Fruit fly (Drosophila melanogaster) whole organism, embryonic: Measurements from ENCODE around the gene Gr98b.

Source experiments
- ATbp ChIP-seq: fragments of 200-800 bp; sonication (Bioruptor generic); optimal IDR thresholded peaks from 2 replicates; lab custom pipeline; 2017; ENCODE audit warnings: missing biosample characterization, mild to moderate bottlenecking, missing genetic modification characterization, missing genetic modification reagents
- CG10274 ChIP-seq: fragments of 200-800 bp; sonication (Bioruptor generic); optimal IDR thresholded peaks from 3 replicates; lab custom pipeline; 2017; ENCODE audit warnings: missing biosample characterization, mild to moderate bottlenecking, missing genetic modification characterization
- CG10565 ChIP-seq: fragments of 200-800 bp; sonication (Bioruptor generic); optimal IDR thresholded peaks from 3 replicates; lab custom pipeline; 2016; ENCODE audit warnings: missing biosample characterization, mild to moderate bottlenecking, missing genetic modification characterization
- CG13123 ChIP-seq: fragments of 200-800 bp; sonication (Bioruptor generic); optimal IDR thresholded peaks from 2 replicates; lab custom pipeline; 2016; ENCODE audit warnings: missing biosample characterization, missing genetic modification characterization
- CG1603 ChIP-seq: fragments of 200-800 bp; sonication (Bioruptor generic); optimal IDR thresholded peaks from 2 replicates; lab custom pipeline; 2019; ENCODE audit warnings: missing biosample characterization, mild to moderate bottlenecking, missing genetic modification characterization, moderate library complexity
- CG17186 ChIP-seq: fragments of 200-800 bp; sonication (Bioruptor generic); optimal IDR thresholded peaks from 3 replicates; lab custom pipeline; 2017; ENCODE audit warnings: missing biosample characterization, missing genetic modification reagents, missing genetic modification characterization
- CG2678 ChIP-seq: fragments of 200-800 bp; sonication (Bioruptor generic); optimal IDR thresholded peaks from 3 replicates; lab custom pipeline; 2019; ENCODE audit warnings: missing biosample characterization, mild to moderate bottlenecking, missing genetic modification characterization, moderate library complexity
- CG30431 ChIP-seq: fragments of 200-800 bp; sonication (Bioruptor generic); optimal IDR thresholded peaks from 2 replicates; lab custom pipeline; 2017; ENCODE audit warnings: missing biosample characterization, missing genetic modification characterization
- CG3065 ChIP-seq: fragments of 200-800 bp; sonication (Bioruptor generic); optimal IDR thresholded peaks from 2 replicates; lab custom pipeline; 2016; ENCODE audit warnings: missing biosample characterization, missing genetic modification characterization
- CG32772 ChIP-seq: fragments of 200-800 bp; sonication (Bioruptor generic); IDR thresholded peaks from 2 replicates; pipeline ENCODE4 v1.3.6; 2022; ENCODE audit warnings: missing biosample characterization, missing genetic modification characterization
- CG33557 ChIP-seq: fragments of 200-800 bp; sonication (Bioruptor generic); optimal IDR thresholded peaks from 2 replicates; lab custom pipeline; 2019; ENCODE audit warnings: missing biosample characterization, mild to moderate bottlenecking, missing genetic modification characterization, moderate library complexity
- CG4360 ChIP-seq: fragments of 200-800 bp; sonication (Bioruptor generic); IDR thresholded peaks from 2 replicates; pipeline ENCODE4 v1.3.6; 2022; ENCODE audit warnings: missing biosample characterization, missing genetic modification characterization
- CG6854 ChIP-seq: fragments of 200-800 bp; sonication (Bioruptor generic); optimal IDR thresholded peaks from 3 replicates; lab custom pipeline; 2017; ENCODE audit warnings: missing biosample characterization, mild to moderate bottlenecking, missing genetic modification characterization
- CG8478 ChIP-seq: fragments of >200 bp; optimal IDR thresholded peaks from 2 replicates; lab custom pipeline; 2018
- CG9727 ChIP-seq: fragments of 200-800 bp; sonication (Bioruptor generic); optimal IDR thresholded peaks from 3 replicates; lab custom pipeline; 2017; ENCODE audit warnings: missing biosample characterization, mild to moderate bottlenecking, missing genetic modification characterization
- CG9876 ChIP-seq: fragments of 200-800 bp; sonication (Bioruptor generic); optimal IDR thresholded peaks from 2 replicates; lab custom pipeline; 2016; ENCODE audit warnings: missing biosample characterization, missing genetic modification characterization
- Chrac-16 ChIP-seq: fragments of 200-800 bp; sonication (Bioruptor generic); optimal IDR thresholded peaks from 3 replicates; lab custom pipeline; 2016; ENCODE audit warnings: missing biosample characterization, missing genetic modification characterization
- D19A ChIP-seq: fragments of 200-800 bp; optimal IDR thresholded peaks from 3 replicates; lab custom pipeline; 2019; ENCODE audit warnings: missing biosample characterization, mild to moderate bottlenecking, missing genetic modification characterization, moderate library complexity
- Dad ChIP-seq: fragments of 200-800 bp; sonication (Bioruptor generic); optimal IDR thresholded peaks from 3 replicates; lab custom pipeline; 2016; ENCODE audit warnings: missing biosample characterization, missing genetic modification characterization
- Dfd ChIP-seq, 2 experiments: fragments of >200 bp; optimal IDR thresholded peaks; 2 replicates each; lab custom pipeline; 2017; ENCODE audit warnings: missing biosample characterization in 2 of 2, missing genetic modification characterization in 2 of 2
- GATAe ChIP-seq: fragments of 200-800 bp; sonication (Bioruptor generic); conservative IDR thresholded peaks from 2 replicates; pipeline ENCODE4 v1.3.6; 2022; ENCODE audit warnings: missing biosample characterization, missing genetic modification characterization
- HLH4C ChIP-seq: fragments of 200-800 bp; sonication (Bioruptor generic); IDR thresholded peaks from 3 replicates; pipeline ENCODE4 v1.3.6; 2022; ENCODE audit warnings: missing biosample characterization, missing genetic modification characterization; ENCODE audit not compliant: partially characterized antibody
- HLH54F ChIP-seq: fragments of 200-800 bp; sonication (Bioruptor generic); optimal IDR thresholded peaks from 3 replicates; lab custom pipeline; 2016; ENCODE audit warnings: missing biosample characterization, missing genetic modification characterization
- HmgD ChIP-seq: fragments of 200-800 bp; sonication (Bioruptor generic); optimal IDR thresholded peaks from 3 replicates; lab custom pipeline; 2016; ENCODE audit warnings: missing biosample characterization, missing genetic modification characterization
- Hr39 ChIP-seq: fragments of >200 bp; optimal IDR thresholded peaks from 2 replicates; lab custom pipeline; 2017
- Jarid2 ChIP-seq: fragments of 200-800 bp; sonication (Bioruptor generic); optimal IDR thresholded peaks from 3 replicates; lab custom pipeline; 2017; ENCODE audit warnings: mild to moderate bottlenecking, missing biosample characterization, missing genetic modification reagents, missing genetic modification characterization
- Max ChIP-seq: fragments of 200-800 bp; sonication (Bioruptor generic); optimal IDR thresholded peaks from 2 replicates; lab custom pipeline; 2016; ENCODE audit warnings: missing biosample characterization, mild to moderate bottlenecking, missing genetic modification characterization
- Meics ChIP-seq: fragments of 200-800 bp; sonication (Bioruptor generic); optimal IDR thresholded peaks from 2 replicates; lab custom pipeline; 2017; ENCODE audit warnings: missing biosample characterization, mild to moderate bottlenecking, missing genetic modification characterization
- NC2β ChIP-seq: fragments of 200-800 bp; sonication (Bioruptor generic); optimal IDR thresholded peaks from 2 replicates; lab custom pipeline; 2016; ENCODE audit warnings: missing biosample characterization, missing genetic modification characterization
- Oli ChIP-seq: fragments of 200-800 bp; sonication (Bioruptor generic); optimal IDR thresholded peaks from 2 replicates; lab custom pipeline; 2018; ENCODE audit warnings: missing biosample characterization, mild to moderate bottlenecking, missing genetic modification characterization, moderate library complexity
- PHDP ChIP-seq: fragments of 200-800 bp; sonication (Bioruptor generic); optimal IDR thresholded peaks from 3 replicates; lab custom pipeline; 2018; ENCODE audit warnings: missing biosample characterization, mild to moderate bottlenecking, missing genetic modification characterization, moderate library complexity
- ac ChIP-seq: fragments of 200-800 bp; sonication (Bioruptor generic); optimal IDR thresholded peaks from 3 replicates; lab custom pipeline; 2017; ENCODE audit warnings: missing biosample characterization, mild to moderate bottlenecking, missing genetic modification characterization
- az2 ChIP-seq: fragments of 200-800 bp; sonication (Bioruptor generic); optimal IDR thresholded peaks from 3 replicates; lab custom pipeline; 2016; ENCODE audit warnings: missing biosample characterization, missing genetic modification characterization
- cato ChIP-seq: fragments of 200-800 bp; sonication (Bioruptor generic); optimal IDR thresholded peaks from 2 replicates; lab custom pipeline; 2016; ENCODE audit warnings: missing biosample characterization, missing genetic modification characterization, borderline replicate concordance
- cwo ChIP-seq: fragments of 200-800 bp; sonication (Bioruptor generic); optimal IDR thresholded peaks from 3 replicates; lab custom pipeline; 2017; ENCODE audit warnings: missing biosample characterization, missing genetic modification characterization, mild to moderate bottlenecking, moderate library complexity, missing genetic modification reagents
- dmrt99B ChIP-seq: fragments of 200-800 bp; sonication (Bioruptor generic); optimal IDR thresholded peaks from 2 replicates; lab custom pipeline; 2018; ENCODE audit warnings: missing biosample characterization, mild to moderate bottlenecking, missing genetic modification characterization, moderate library complexity
- emc ChIP-seq: fragments of 200-800 bp; sonication (Bioruptor generic); optimal IDR thresholded peaks from 2 replicates; lab custom pipeline; 2016; ENCODE audit warnings: missing biosample characterization, missing genetic modification characterization
- ewg ChIP-seq: fragments of 200-800 bp; sonication (Bioruptor generic); optimal IDR thresholded peaks from 3 replicates; lab custom pipeline; 2017; ENCODE audit warnings: mild to moderate bottlenecking, missing biosample characterization, missing genetic modification reagents, missing genetic modification characterization
- fd64A ChIP-seq: fragments of 200-800 bp; sonication (Bioruptor generic); optimal IDR thresholded peaks from 3 replicates; lab custom pipeline; 2018; ENCODE audit warnings: missing biosample characterization, mild to moderate bottlenecking, missing genetic modification characterization
- fru ChIP-seq: fragments of >200 bp; optimal IDR thresholded peaks from 2 replicates; lab custom pipeline; 2017
- gt ChIP-seq: fragments of 200-800 bp; sonication (Bioruptor generic); IDR thresholded peaks from 2 replicates; pipeline ENCODE4 v1.3.6; 2022; ENCODE audit warnings: missing biosample characterization, missing genetic modification characterization
- hb ChIP-seq: fragments of 200-800 bp; sonication (Bioruptor generic); IDR thresholded peaks from 3 replicates; pipeline ENCODE4 v1.3.6; 2022; ENCODE audit warnings: missing biosample characterization, missing genetic modification characterization; ENCODE audit not compliant: partially characterized antibody
- nerfin-1 ChIP-seq: fragments of 200-800 bp; sonication (Bioruptor generic); optimal IDR thresholded peaks from 3 replicates; lab custom pipeline; 2019; ENCODE audit warnings: missing biosample characterization, mild to moderate bottlenecking, missing genetic modification characterization, moderate library complexity
- sd ChIP-seq: fragments of 200-800 bp; sonication (Bioruptor generic); optimal IDR thresholded peaks from 3 replicates; lab custom pipeline; 2018; ENCODE audit warnings: missing biosample characterization, mild to moderate bottlenecking, missing genetic modification characterization, moderate library complexity
- sim ChIP-seq: fragments of 200-800 bp; sonication (Bioruptor generic); IDR thresholded peaks from 2 replicates; pipeline ENCODE4 v1.3.6; 2022; ENCODE audit warnings: missing biosample characterization, missing genetic modification characterization
- slbo ChIP-seq: fragments of 200-800 bp; sonication (Bioruptor generic); IDR thresholded peaks from 2 replicates; pipeline ENCODE4 v1.3.6; 2022; ENCODE audit warnings: missing biosample characterization, missing genetic modification characterization
- sna ChIP-seq: fragments of 200-800 bp; sonication (Bioruptor generic); IDR thresholded peaks from 2 replicates; pipeline ENCODE4 v1.3.6; 2022; ENCODE audit warnings: missing biosample characterization, missing genetic modification characterization; ENCODE audit not compliant: partially characterized antibody
- sob ChIP-seq: fragments of 200-800 bp; sonication (Bioruptor generic); IDR thresholded peaks from 2 replicates; pipeline ENCODE4 v1.3.6; 2022; ENCODE audit warnings: missing biosample characterization, missing genetic modification characterization
- tap ChIP-seq: fragments of 200-800 bp; optimal IDR thresholded peaks from 3 replicates; lab custom pipeline; 2019; ENCODE audit warnings: missing biosample characterization, mild to moderate bottlenecking, missing genetic modification characterization, moderate library complexity
- unpg ChIP-seq: fragments of 200-800 bp; sonication (Bioruptor generic); optimal IDR thresholded peaks from 3 replicates; lab custom pipeline; 2018; ENCODE audit warnings: missing biosample characterization, mild to moderate bottlenecking, missing genetic modification characterization, moderate library complexity
- vnd ChIP-seq: fragments of 200-800 bp; sonication (Bioruptor generic); IDR thresholded peaks from 3 replicates; pipeline ENCODE4 v1.3.6; 2022; ENCODE audit warnings: missing biosample characterization, missing genetic modification characterization; ENCODE audit not compliant: partially characterized antibody

The Gr98b gene

dm6 chr3R:27581263-27581868, 39.1 kb downstream of the Gr98b start (continued):
- peak; percentile 30 for TF ChIP-seq sd
- peak; percentile 77 for TF ChIP-seq CG6854 (GFP tag; lab: Kevin White, UChicago)
- peak; percentile 35 for TF ChIP-seq Chrac-16 (GFP tag; lab: Kevin White, UChicago)
- no peak for TF ChIP-seq CG4360 (GFP tag; lab: Robert Waterston, UW)
- TF ChIP-seq CG2678 (tag; lab: Kevin White, UChicago) = peak; percentile 74
- TF ChIP-seq CG30431 = no peak
- TF ChIP-seq Oli (tag; lab: Kevin White, UChicago) = peak; percentile 44
- TF ChIP-seq CG8478 = peak; percentile 8
- peak; percentile 77 for TF ChIP-seq nerfin-1 (tag; lab: Kevin White, UChicago)
- no peak for TF ChIP-seq vnd (GFP tag; lab: Robert Waterston, UW)
- TF ChIP-seq Dfd (GFP tag; optimal IDR thresholded peaks at IDR 0.05; lab: Kevin White, UChicago) = no peak
- TF ChIP-seq CG33557 = peak; percentile 39
- TF ChIP-seq CG32772 (GFP tag; lab: Robert Waterston, UW) = no peak
- TF ChIP-seq sob = no peak
- TF ChIP-seq ATbp (GFP tag; lab: Kevin White, UChicago) = peak; percentile 65
- TF ChIP-seq CG9876 = peak; percentile 19
- TF ChIP-seq cwo (GFP tag; lab: Kevin White, UChicago) = peak; percentile 61
- peak; percentile 21 for TF ChIP-seq Max
- TF ChIP-seq CG10274 (GFP tag; lab: Kevin White, UChicago) = peak; percentile 19
- TF ChIP-seq GATAe (GFP tag; lab: Robert Waterston, UW) = no peak
- no peak for TF ChIP-seq sna (GFP tag; lab: Robert Waterston, UW)
- peak; percentile 92 for TF ChIP-seq ewg
- TF ChIP-seq slbo (GFP tag; lab: Robert Waterston, UW) = no peak
- no peak for TF ChIP-seq CG13123
- no peak for TF ChIP-seq sim (GFP tag; lab: Robert Waterston, UW)
- no peak for TF ChIP-seq Dad (GFP tag; lab: Kevin White, UChicago)
- no peak for TF ChIP-seq CG3065 (GFP tag; lab: Kevin White, UChicago)
- no peak for TF ChIP-seq cato (GFP tag; lab: Kevin White, UChicago)
- no peak for TF ChIP-seq CG10565 (GFP tag; lab: Kevin White, UChicago)
- TF ChIP-seq gt = no peak
- no peak for TF ChIP-seq hb (GFP tag; lab: Robert Waterston, UW)
- peak; percentile 76 for TF ChIP-seq Meics (GFP tag; lab: Kevin White, UChicago)
- peak; percentile 25 for TF ChIP-seq Jarid2 (GFP tag; lab: Kevin White, UChicago)
- TF ChIP-seq Hr39 = no peak
- TF ChIP-seq HmgD (GFP tag; lab: Kevin White, UChicago) = peak; percentile 39
- peak; percentile 26 for TF ChIP-seq az2
- peak; percentile 64 for TF ChIP-seq fd64A (GFP tag; lab: Kevin White, UChicago)
- peak; percentile 22 for TF ChIP-seq ac (GFP tag; lab: Kevin White, UChicago)
- TF ChIP-seq CG17186 (GFP tag; lab: Kevin White, UChicago) = peak; percentile 64
- TF ChIP-seq HLH54F = peak; percentile 52
- TF ChIP-seq tap = peak; percentile 78
- peak; percentile 16 for TF ChIP-seq emc
- peak; percentile 64 for TF ChIP-seq dmrt99B (tag; lab: Kevin White, UChicago)
- peak; percentile 15 for TF ChIP-seq CG9727 (GFP tag; lab: Kevin White, UChicago)
- peak; percentile 80 for TF ChIP-seq unpg (GFP tag; lab: Kevin White, UChicago)
- peak; percentile 21 for TF ChIP-seq D19A (tag; lab: Kevin White, UChicago)
- TF ChIP-seq PHDP (tag; lab: Kevin White, UChicago) = peak; percentile 83
- TF ChIP-seq NC2β (GFP tag; lab: Kevin White, UChicago) = peak; percentile 42
- peak; percentile 75 for TF ChIP-seq CG1603 (tag; lab: Kevin White, UChicago)
- no peak for TF ChIP-seq HLH4C (GFP tag; lab: Robert Waterston, UW)
- no peak for TF ChIP-seq fru (lab: Kevin White, UChicago)
